Fruit fly (Drosophila melanogaster): ENCODE results near the gene Boh2.
A peak's percentile ranks its signal among the peaks of the same experiment; 100 is the strongest.

The Boh2 gene

DNA sequence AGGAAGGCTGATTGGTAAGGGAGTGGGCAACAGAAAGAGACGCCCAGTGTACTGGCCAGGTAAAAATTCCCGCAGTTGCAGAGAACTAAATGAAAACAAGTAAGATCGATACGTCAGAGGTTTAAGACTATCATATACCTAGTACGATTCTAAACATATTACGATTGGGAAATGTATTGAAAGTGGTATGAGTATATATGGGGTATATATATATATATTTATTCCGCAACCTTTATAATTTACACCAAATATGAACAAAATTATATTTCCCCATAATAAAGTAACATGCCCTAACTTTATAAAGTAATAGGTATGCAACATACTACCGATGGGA lies 10.3 kb downstream of the Boh2 start:
- TF ChIP-seq ey (GFP tag; optimal IDR thresholded peaks at IDR 0.05) (peak; percentile 43), Hr83 (GFP tag; optimal IDR thresholded peaks at IDR 0.05; ENCODE audit: poor library complexity, severe bottlenecking) (no peak), dmrt93B (GFP tag; optimal IDR thresholded peaks at IDR 0.05) (no peak), Mio (GFP tag; optimal IDR thresholded peaks at IDR 0.05) (no peak), dsf (GFP tag; optimal IDR thresholded peaks at IDR 0.05; ENCODE audit: borderline replicate concordance) (peak; percentile 13), jim (GFP tag; optimal IDR thresholded peaks at IDR 0.05) (no peak), CG9705 (GFP tag; optimal IDR thresholded peaks at IDR 0.05) (no peak), GATAd (GFP tag; optimal IDR thresholded peaks at IDR 0.05) (no peak), Abd-B (GFP tag; optimal IDR thresholded peaks at IDR 0.05) (no peak), psq (GFP tag; optimal IDR thresholded peaks at IDR 0.05) (peak; percentile 78), rgr (GFP tag; optimal IDR thresholded peaks at IDR 0.05) (peak; percentile 79), HLH106 (tag; optimal IDR thresholded peaks at IDR 0.05) (peak; percentile 23), h (GFP tag; optimal IDR thresholded peaks at IDR 0.05) (peak; percentile 73), Myc (optimal IDR thresholded peaks at IDR 0.05) (no peak), tai (GFP tag; optimal IDR thresholded peaks at IDR 0.05) (no peak), woc (GFP tag; optimal IDR thresholded peaks at IDR 0.05) (peak; percentile 48), CrebA (GFP tag; optimal IDR thresholded peaks at IDR 0.05; ENCODE audit: borderline replicate concordance) (no peak), foxo (GFP tag; optimal IDR thresholded peaks at IDR 0.05) (peak in 1 of 2 experiments; percentile 54), Sp1 (GFP tag; optimal IDR thresholded peaks at IDR 0.05) (peak; percentile 69), fru (GFP tag; optimal IDR thresholded peaks at IDR 0.05) (peak; percentile 81), Hnf4 (GFP tag; optimal IDR thresholded peaks at IDR 0.05) (peak; percentile 33), br (GFP tag; optimal IDR thresholded peaks at IDR 0.05) (peak; percentile 44), Vsx2 (GFP tag; optimal IDR thresholded peaks at IDR 0.05; ENCODE audit: partially characterized antibody) (no peak), brk (GFP tag; optimal IDR thresholded peaks at IDR 0.05) (no peak), OdsH (GFP tag; optimal IDR thresholded peaks at IDR 0.05) (peak; percentile 88), Jra (GFP tag; optimal IDR thresholded peaks at IDR 0.05) (no peak), sage (GFP tag; optimal IDR thresholded peaks at IDR 0.05) (no peak)

dm6 chr2L:11190165-11190564 lies 11.3 kb downstream of the Boh2 start:
- no peak for TF ChIP-seq Hr83 (GFP tag; optimal IDR thresholded peaks at IDR 0.05; ENCODE audit: poor library complexity, severe bottlenecking)
- no peak for TF ChIP-seq lola (GFP tag; optimal IDR thresholded peaks at IDR 0.05)
- TF ChIP-seq dl (GFP tag; optimal IDR thresholded peaks at IDR 0.05; ENCODE audit: insufficient read depth in 1 of 2, partially characterized antibody in 2 of 2), result no peak
- no peak for TF ChIP-seq Abd-B (GFP tag; optimal IDR thresholded peaks at IDR 0.05)
- no peak for TF ChIP-seq woc (GFP tag; optimal IDR thresholded peaks at IDR 0.05)
- no peak for TF ChIP-seq CG32264 (GFP tag; optimal IDR thresholded peaks at IDR 0.05)
- no peak for TF ChIP-seq Jra (GFP tag; optimal IDR thresholded peaks at IDR 0.05)
- no peak for TF ChIP-seq brk (GFP tag; optimal IDR thresholded peaks at IDR 0.05)
- no peak for TF ChIP-seq Sp1 (GFP tag; optimal IDR thresholded peaks at IDR 0.05)
- TF ChIP-seq Rel (GFP tag; optimal IDR thresholded peaks at IDR 0.05), result no peak
- no peak for TF ChIP-seq Rel (tag; optimal IDR thresholded peaks at IDR 0.05)
- TF ChIP-seq CG9705 (GFP tag; optimal IDR thresholded peaks at IDR 0.05), result no peak
- TF ChIP-seq pan (optimal IDR thresholded peaks at IDR 0.05), result no peak
- no peak for TF ChIP-seq Mio (GFP tag; optimal IDR thresholded peaks at IDR 0.05)
- no peak for TF ChIP-seq jim (GFP tag; optimal IDR thresholded peaks at IDR 0.05)
- TF ChIP-seq br (GFP tag; optimal IDR thresholded peaks at IDR 0.05), result no peak
- TF ChIP-seq Dfd (GFP tag; optimal IDR thresholded peaks at IDR 0.05), result no peak
- TF ChIP-seq HLH106 (tag; optimal IDR thresholded peaks at IDR 0.05), result no peak
- TF ChIP-seq rgr (GFP tag; optimal IDR thresholded peaks at IDR 0.05), result no peak

- TF ChIP-seq Hr83 (GFP tag; optimal IDR thresholded peaks at IDR 0.05; ENCODE audit: poor library complexity, severe bottlenecking) (no peak), psq (GFP tag; optimal IDR thresholded peaks at IDR 0.05) (no peak), sv (GFP tag; optimal IDR thresholded peaks at IDR 0.05) (peak; percentile 10)
These were observed 13.9 kb downstream of the Boh2 start for dm6 chr2L:11192691-11193090.

DNA sequence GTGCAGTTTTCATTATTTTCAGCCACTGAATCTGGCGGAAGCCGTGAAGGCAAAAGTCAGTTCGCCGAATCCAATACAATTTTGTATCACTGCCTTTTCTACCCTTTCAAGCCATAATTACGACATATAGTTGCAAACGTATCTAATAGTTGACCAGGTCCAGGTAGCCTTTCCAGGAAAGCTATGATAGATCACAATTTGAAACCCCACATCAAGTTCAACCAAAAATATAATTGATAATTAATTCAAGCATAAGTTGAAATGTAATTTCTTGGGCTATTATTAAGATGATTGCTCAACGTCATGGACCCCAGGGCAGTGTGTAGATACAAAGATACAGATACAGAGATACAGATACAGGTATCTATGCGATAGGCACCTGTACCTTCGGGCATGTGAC lies 17.4 kb downstream of the Boh2 start:
- TF ChIP-seq sv (GFP tag; optimal IDR thresholded peaks at IDR 0.05), result no peak
- no peak for TF ChIP-seq dsf (GFP tag; optimal IDR thresholded peaks at IDR 0.05; ENCODE audit: borderline replicate concordance)
- TF ChIP-seq Hr83 (GFP tag; optimal IDR thresholded peaks at IDR 0.05; ENCODE audit: poor library complexity, severe bottlenecking), result no peak
- no peak for TF ChIP-seq Hnf4 (GFP tag; optimal IDR thresholded peaks at IDR 0.05)
- no peak for TF ChIP-seq psq (GFP tag; optimal IDR thresholded peaks at IDR 0.05)

All from whole organism, wandering third instar larva.